Fruit fly (Drosophila melanogaster): ENCODE measurements around the gene CG15177.

The CG15177 gene

dm6 chr3R:6667245-6667644 lies 38.1 kb upstream of the CG15177 start (continued):
- no peak for TF ChIP-seq CG12299 (tag; optimal IDR thresholded peaks at IDR 0.05)
- TF ChIP-seq Hr3 (GFP tag; optimal IDR thresholded peaks at IDR 0.05): no peak
- no peak for TF ChIP-seq nau (GFP tag; optimal IDR thresholded peaks at IDR 0.05)
- TF ChIP-seq BEAF-32 (GFP tag; optimal IDR thresholded peaks at IDR 0.05): no peak
- no peak for TF ChIP-seq HLH3B (GFP tag; IDR thresholded peaks at IDR 0.05)
- TF ChIP-seq CG14050 (GFP tag; IDR thresholded peaks at IDR 0.05): no peak
- TF ChIP-seq CG7786 (GFP tag; optimal IDR thresholded peaks at IDR 0.05): no peak
- TF ChIP-seq ac (GFP tag; optimal IDR thresholded peaks at IDR 0.05): peak; percentile 89
- TF ChIP-seq CG9817 (tag; optimal IDR thresholded peaks at IDR 0.05): no peak
- TF ChIP-seq fd3F (GFP tag; optimal IDR thresholded peaks at IDR 0.05): no peak
- TF ChIP-seq CG1024 (GFP tag; IDR thresholded peaks at IDR 0.05): no peak
- TF ChIP-seq CG4707 (GFP tag; optimal IDR thresholded peaks at IDR 0.05): peak; percentile 26
- TF ChIP-seq jigr1 (GFP tag; IDR thresholded peaks at IDR 0.05): no peak
- TF ChIP-seq gfzf (GFP tag; optimal IDR thresholded peaks at IDR 0.05): no peak
- no peak for TF ChIP-seq Nf-YC (tag; optimal IDR thresholded peaks at IDR 0.05)
- no peak for TF ChIP-seq CG4360 (GFP tag; IDR thresholded peaks at IDR 0.05)
- no peak for TF ChIP-seq tgo (GFP tag; IDR thresholded peaks at IDR 0.05)
- TF ChIP-seq pfk (GFP tag; optimal IDR thresholded peaks at IDR 0.05): no peak
- no peak for TF ChIP-seq schlank (tag; optimal IDR thresholded peaks at IDR 0.05)
- no peak for TF ChIP-seq CG7928 (GFP tag; optimal IDR thresholded peaks at IDR 0.05)
- TF ChIP-seq Optix (GFP tag; IDR thresholded peaks at IDR 0.05): no peak
- TF ChIP-seq ab (GFP tag; optimal IDR thresholded peaks at IDR 0.05): no peak
- TF ChIP-seq unc-4 (GFP tag; IDR thresholded peaks at IDR 0.05; ENCODE audit: partially characterized antibody): no peak
- peak; percentile 79 for TF ChIP-seq grn (GFP tag; optimal IDR thresholded peaks at IDR 0.05)
- no peak for TF ChIP-seq Dref (GFP tag; IDR thresholded peaks at IDR 0.05)
- no peak for TF ChIP-seq Hand (GFP tag; optimal IDR thresholded peaks at IDR 0.05)
- no peak for TF ChIP-seq E2f1 (GFP tag; IDR thresholded peaks at IDR 0.05)
- TF ChIP-seq eve (GFP tag; optimal IDR thresholded peaks at IDR 0.05): no peak
- TF ChIP-seq Med (GFP tag): peak; percentile 77
- TF ChIP-seq CG14860 (GFP tag; IDR thresholded peaks at IDR 0.05; ENCODE audit: partially characterized antibody): no peak
- TF ChIP-seq Dip3 (GFP tag; optimal IDR thresholded peaks at IDR 0.05): no peak
- no peak for TF ChIP-seq CG34376 (GFP tag; optimal IDR thresholded peaks at IDR 0.05)
- peak; percentile 49 for TF ChIP-seq CG8089 (GFP tag; optimal IDR thresholded peaks at IDR 0.05)
- no peak for TF ChIP-seq tx (GFP tag; optimal IDR thresholded peaks at IDR 0.05)
- no peak for TF ChIP-seq knrl (GFP tag; IDR thresholded peaks at IDR 0.05; ENCODE audit: partially characterized antibody)
- TF ChIP-seq hb (GFP tag; IDR thresholded peaks at IDR 0.05; ENCODE audit: partially characterized antibody): no peak
- TF ChIP-seq NFAT (GFP tag; IDR thresholded peaks at IDR 0.05): no peak
- peak; percentile 3 for TF ChIP-seq CG16863 (GFP tag; optimal IDR thresholded peaks at IDR 0.05)
- no peak for TF ChIP-seq peb (GFP tag; IDR thresholded peaks at IDR 0.05)
- peak; percentile 7 for TF ChIP-seq CG18619 (GFP tag; optimal IDR thresholded peaks at IDR 0.05)
- TF ChIP-seq CG6272 (GFP tag; IDR thresholded peaks at IDR 0.05): no peak
- peak; percentile 1 for TF ChIP-seq CrebB (tag; optimal IDR thresholded peaks at IDR 0.05)
- peak; percentile 69 for TF ChIP-seq Xrp1 (GFP tag; IDR thresholded peaks at IDR 0.05)
- TF ChIP-seq CG2678 (tag; optimal IDR thresholded peaks at IDR 0.05): peak; percentile 39
- TF ChIP-seq CG11085 (GFP tag; IDR thresholded peaks at IDR 0.05): no peak
- TF ChIP-seq CG5245 (GFP tag; optimal IDR thresholded peaks at IDR 0.05): peak; percentile 5
- no peak for TF ChIP-seq CG32772 (GFP tag; IDR thresholded peaks at IDR 0.05)
- no peak for TF ChIP-seq CG13296 (GFP tag; optimal IDR thresholded peaks at IDR 0.05)
- TF ChIP-seq Max (GFP tag; optimal IDR thresholded peaks at IDR 0.05): no peak
- TF ChIP-seq CG31388 (GFP tag; optimal IDR thresholded peaks at IDR 0.05): no peak
- TF ChIP-seq Oaz (GFP tag; IDR thresholded peaks at IDR 0.05): no peak
- no peak for TF ChIP-seq CG6654 (GFP tag; optimal IDR thresholded peaks at IDR 0.05)
